Fruit fly (Drosophila melanogaster): ENCODE data around the gene Sap47.

Sap47 gene

dm6 chr3R:16004015-16004414 is 69.1 kb downstream of the Sap47 start:
- TF ChIP-seq HmgZ (tag; optimal IDR thresholded peaks at IDR 0.05) (peak; percentile 40), CoRest (tag; optimal IDR thresholded peaks at IDR 0.05) (peak; percentile 34), zen2 (GFP tag; IDR thresholded peaks at IDR 0.05; ENCODE audit: partially characterized antibody) (peak; percentile 78), CG13624 (GFP tag; optimal IDR thresholded peaks at IDR 0.05) (peak; percentile 15), Xbp1 (GFP tag; optimal IDR thresholded peaks at IDR 0.05) (peak; percentile 27), CG6791 (GFP tag; IDR thresholded peaks at IDR 0.05; ENCODE audit: partially characterized antibody) (peak; percentile 83), unc-4 (GFP tag; IDR thresholded peaks at IDR 0.05; ENCODE audit: partially characterized antibody) (peak; percentile 49; the same call in 1 of the 2 replicates), CG14710 (tag; optimal IDR thresholded peaks at IDR 0.05) (peak; percentile 45), CG17829 (tag; optimal IDR thresholded peaks at IDR 0.05) (peak; percentile 31), Max (GFP tag; optimal IDR thresholded peaks at IDR 0.05) (peak; percentile 19), CG7372 (GFP tag; IDR thresholded peaks at IDR 0.05) (peak; percentile 92), dpn (GFP tag; optimal IDR thresholded peaks at IDR 0.05) (peak; percentile 13 to 14), chif (GFP tag; optimal IDR thresholded peaks at IDR 0.05) (peak in 1 of 2 experiments; percentile 47), Nf-YB (GFP tag; optimal IDR thresholded peaks at IDR 0.05) (peak; percentile 16), croc (GFP tag; conservative IDR thresholded peaks at IDR 0.05) (no peak), HLH4C (GFP tag; IDR thresholded peaks at IDR 0.05; ENCODE audit: partially characterized antibody) (peak; percentile 42; the same call in 2 of the 3 replicates), dmrt11E (tag; optimal IDR thresholded peaks at IDR 0.05) (peak; percentile 38), CG15696 (tag; optimal IDR thresholded peaks at IDR 0.05) (peak; percentile 19), knrl (GFP tag; IDR thresholded peaks at IDR 0.05; ENCODE audit: partially characterized antibody) (peak; percentile 48; the same call in 1 of the 3 replicates), dm (GFP tag; optimal IDR thresholded peaks at IDR 0.05) (peak; percentile 41), CG2199 (GFP tag; IDR thresholded peaks at IDR 0.05) (peak; percentile 81), Vsx1 (GFP tag; optimal IDR thresholded peaks at IDR 0.05) (no peak), stwl (tag; optimal IDR thresholded peaks at IDR 0.05) (peak; percentile 100), CG12744 (GFP tag; optimal IDR thresholded peaks at IDR 0.05) (peak; percentile 65), CG42726 (GFP tag; IDR thresholded peaks at IDR 0.05; ENCODE audit: partially characterized antibody) (0 out of 2 replicates have a peak, but pooled peaks have one; percentile 34), Hmr (GFP tag; optimal IDR thresholded peaks at IDR 0.05) (peak; percentile 10), Eip74EF (GFP tag; optimal IDR thresholded peaks at IDR 0.05) (no peak), bsh (GFP tag; optimal IDR thresholded peaks at IDR 0.05) (peak in 1 of 2 experiments; percentile 6), az2 (GFP tag; optimal IDR thresholded peaks at IDR 0.05) (peak; percentile 5), vvl (GFP tag; IDR thresholded peaks at IDR 0.05) (no peak), ato (GFP tag; IDR thresholded peaks at IDR 0.05; ENCODE audit: partially characterized antibody) (peak; percentile 70), zen (tag; optimal IDR thresholded peaks at IDR 0.05) (peak; percentile 60), Doc3 (GFP tag; IDR thresholded peaks at IDR 0.05; ENCODE audit: partially characterized antibody) (peak; percentile 43; the same call in 1 of the 3 replicates), Dll (GFP tag; IDR thresholded peaks at IDR 0.05; ENCODE audit: partially characterized antibody) (peak; percentile 57; the same call in 2 of the 4 replicates), ci (GFP tag; IDR thresholded peaks at IDR 0.05) (peak; percentile 6; the same call in 1 of the 3 replicates), ftz-f1 (GFP tag; optimal IDR thresholded peaks at IDR 0.05) (peak; percentile 32), CTCF (GFP tag; optimal IDR thresholded peaks at IDR 0.05) (peak; percentile 77), amos (GFP tag; IDR thresholded peaks at IDR 0.05; ENCODE audit: partially characterized antibody) (peak; percentile 61), nerfin-2 (GFP tag; IDR thresholded peaks at IDR 0.05; ENCODE audit: partially characterized antibody) (peak; percentile 45; the same call in 1 of the 2 replicates), grau (tag; optimal IDR thresholded peaks at IDR 0.05) (peak; percentile 3), Chrac-16 (GFP tag; optimal IDR thresholded peaks at IDR 0.05) (no peak), sqz (GFP tag; optimal IDR thresholded peaks at IDR 0.05) (peak; percentile 36), CG8290 (GFP tag; optimal IDR thresholded peaks at IDR 0.05) (peak; percentile 84), CG8290 (tag; optimal IDR thresholded peaks at IDR 0.05) (peak in 1 of 2 experiments; percentile 17), ara (GFP tag; IDR thresholded peaks at IDR 0.05) (no peak), CG12391 (tag; optimal IDR thresholded peaks at IDR 0.05) (peak; percentile 13), Bgb (GFP tag; IDR thresholded peaks at IDR 0.05; ENCODE audit: partially characterized antibody) (peak; percentile 81), CG2120 (GFP tag; optimal IDR thresholded peaks at IDR 0.05) (peak; percentile 8)

Measured in whole organism, embryonic.